Worm (Caenorhabditis elegans) whole organism, young adult: ENCODE measurements around the gene C53C11.4.

ENCODE experiments used
- Y56A3A.18 ChIP-seq: fragments of 200-800 bp; sonication (Bioruptor generic); IDR thresholded peaks from 2 replicates; pipeline ENCODE4 v1.3.6; 2022; ENCODE audit warnings: missing genetic modification reagents, missing genetic modification characterization, missing compliant biosample characterization
- ceh-79 ChIP-seq: sonication (generic microtip); optimal IDR thresholded peaks from 2 replicates; lab custom pipeline; 2017; ENCODE audit warnings: mild to moderate bottlenecking, missing genetic modification characterization, missing compliant biosample characterization
- snpc-3.4 ChIP-seq: sonication (generic microtip); optimal IDR thresholded peaks from 2 replicates; lab custom pipeline; 2017; ENCODE audit warnings: missing genetic modification characterization, mild to moderate bottlenecking, missing compliant biosample characterization, antibody characterized with exemption, moderate library complexity, missing genotype, missing genetic modification reagents

DNA sequence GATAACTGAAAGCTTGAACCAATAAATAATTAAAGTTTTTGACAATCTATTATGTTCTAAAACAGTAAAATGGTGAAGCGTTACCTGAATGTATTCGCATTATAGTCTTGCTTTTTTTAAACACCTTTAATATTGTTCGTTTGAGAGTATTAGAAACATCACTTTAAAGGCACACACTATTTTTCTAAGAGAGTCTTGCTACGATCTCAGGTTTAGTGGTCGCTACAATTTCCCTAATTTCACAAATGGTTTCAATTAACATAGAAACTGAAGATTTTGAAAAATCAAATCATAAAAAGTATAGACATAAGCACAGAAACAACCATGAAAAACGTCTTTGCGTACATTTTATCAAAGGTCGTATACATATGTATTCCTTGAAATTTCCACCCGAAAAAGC is 9.9 kb downstream of the C53C11.4 start:
- no peak for TF ChIP-seq snpc-3.4
- no peak for TF ChIP-seq Y56A3A.18 (GFP tag; lab: Robert Waterston, UW)
- TF ChIP-seq ceh-79: no peak
